Fruit fly (Drosophila melanogaster): Measurements from ENCODE around the gene CG3223.

DNA sequence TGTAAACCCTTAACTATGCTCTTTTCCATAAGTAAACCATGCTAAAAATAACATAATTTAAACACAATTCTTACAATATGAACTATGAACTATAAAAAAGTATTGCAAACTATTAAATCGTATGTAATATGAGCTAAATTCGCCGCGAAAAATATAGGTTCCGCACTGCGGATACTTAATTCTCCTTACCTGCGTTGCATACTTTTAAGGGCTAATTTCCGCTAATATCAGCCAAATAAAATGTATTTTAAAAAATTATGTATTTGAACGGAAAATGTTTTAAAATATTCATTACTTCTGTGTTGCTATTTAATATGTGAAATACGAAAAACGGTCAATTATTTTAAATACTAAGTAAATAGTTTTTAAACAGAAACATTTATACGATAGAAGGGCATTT, 41.9 kb upstream of the CG3223 start, which contains the start of gene dsx:
- no peak for TF ChIP-seq EcR (GFP tag; optimal IDR thresholded peaks at IDR 0.05)
- no peak for TF ChIP-seq CG17806 (tag; optimal IDR thresholded peaks at IDR 0.05)
- no peak for TF ChIP-seq CG8301 (tag; optimal IDR thresholded peaks at IDR 0.05)

Data from whole organism, pupa.